Fruit fly (Drosophila melanogaster) S2 (cell line): Measurements from ENCODE around the gene S-Lap3.

Source experiments
- CG8478 ChIP-seq: fragments of >200 bp; optimal IDR thresholded peaks from 2 replicates; lab custom pipeline; 2018
- CTCF ChIP-seq, 2 experiments: fragments of >200 bp; optimal IDR thresholded peaks; 2 replicates each; lab custom pipeline; 2018

- TF ChIP-seq CTCF (optimal IDR thresholded peaks at IDR 0.05; lab: Kevin White, UChicago) = no peak
- no peak for TF ChIP-seq CG8478 (lab: Kevin White, UChicago)
Measured at dm6 chr3L:10514829-10515228, 49.8 kb downstream of the S-Lap3 start.
